Worm (Caenorhabditis elegans) whole organism, L4 larva: ENCODE results near the gene C56C10.6.

Experiments used
- F26F4.8 ChIP-seq: fragments of 200-800 bp; sonication (Bioruptor generic); conservative IDR thresholded peaks from 2 replicates; pipeline ENCODE4 v1.3.6; 2022; ENCODE audit warnings: missing genetic modification characterization, missing compliant biosample characterization
- T26A8.4 ChIP-seq: fragments of 200-800 bp; sonication (Bioruptor generic); IDR thresholded peaks from 2 replicates; pipeline ENCODE4 v1.3.6; 2022; ENCODE audit warnings: missing genetic modification characterization, missing compliant biosample characterization
- Y105C5A.15 ChIP-seq: fragments of 200-800 bp; sonication (Bioruptor generic); IDR thresholded peaks from 2 replicates; pipeline ENCODE4 v1.3.6; 2022; ENCODE audit warnings: missing genetic modification characterization, missing compliant biosample characterization
- Y75B8A.6 ChIP-seq: fragments of 200-800 bp; sonication (Bioruptor generic); IDR thresholded peaks from 2 replicates; pipeline ENCODE4 v1.3.6; 2022; ENCODE audit warnings: missing genetic modification reagents, missing genetic modification characterization, missing compliant biosample characterization
- ama-1 ChIP-seq: fragments of 150-350 bp; optimal IDR thresholded peaks from 2 replicates; lab custom pipeline; 2014; ENCODE audit warnings: inconsistent platforms, mixed read lengths
- ceh-28 ChIP-seq: fragments of 150-350 bp; optimal IDR thresholded peaks from 2 replicates; lab custom pipeline; 2014; ENCODE audit warnings: missing biosample characterization, missing genetic modification reagents, missing genetic modification characterization
- ceh-44 ChIP-seq: fragments of 200-800 bp; sonication (Bioruptor generic); IDR thresholded peaks from 2 replicates; pipeline ENCODE4 v1.3.6; 2022; ENCODE audit warnings: missing genetic modification reagents, missing genetic modification characterization, missing compliant biosample characterization
- ceh-82 ChIP-seq: sonication (generic microtip); optimal IDR thresholded peaks from 2 replicates; lab custom pipeline; 2017; ENCODE audit warnings: missing biosample characterization, missing genetic modification characterization
- ces-1 ChIP-seq: fragments of 150-350 bp; sonication (generic microtip); optimal IDR thresholded peaks from 4 replicates; lab custom pipeline; 2014; ENCODE audit warnings: missing biosample characterization, missing genetic modification reagents, missing genetic modification characterization
- daf-12 ChIP-seq: fragments of 150-350 bp; optimal IDR thresholded peaks from 2 replicates; lab custom pipeline; 2014; ENCODE audit warnings: missing biosample characterization, missing genetic modification reagents, missing genetic modification characterization
- daf-8 ChIP-seq: fragments of 200-800 bp; sonication (Bioruptor generic); IDR thresholded peaks from 2 replicates; pipeline ENCODE4 v1.3.6; 2022; ENCODE audit warnings: missing genetic modification characterization, missing compliant biosample characterization
- dmd-6 ChIP-seq: fragments of 200-800 bp; sonication (Bioruptor generic); IDR thresholded peaks from 2 replicates; pipeline ENCODE4 v1.3.6; 2022; ENCODE audit warnings: missing genetic modification reagents, missing genetic modification characterization, missing compliant biosample characterization
- dmd-9 ChIP-seq: fragments of 200-800 bp; sonication (Bioruptor generic); IDR thresholded peaks from 2 replicates; pipeline ENCODE4 v1.3.6; 2022; ENCODE audit warnings: missing genetic modification reagents, missing genetic modification characterization, missing compliant biosample characterization
- dpl-1 ChIP-seq: fragments of 150-350 bp; optimal IDR thresholded peaks from 2 replicates; lab custom pipeline; 2014; ENCODE audit warnings: missing biosample characterization, missing genetic modification reagents, missing genetic modification characterization
- dve-1 ChIP-seq: sonication (generic microtip); optimal IDR thresholded peaks from 2 replicates; lab custom pipeline; 2017; ENCODE audit warnings: antibody characterized with exemption, mild to moderate bottlenecking, missing genetic modification characterization, missing compliant biosample characterization; ENCODE audit not compliant: insufficient read depth
- egl-43 ChIP-seq: fragments of 200-800 bp; sonication (Bioruptor generic); IDR thresholded peaks from 2 replicates; pipeline ENCODE4 v1.3.6; 2022; ENCODE audit warnings: missing genetic modification reagents, missing genetic modification characterization, missing compliant biosample characterization
- fkh-10 ChIP-seq: fragments of 150-350 bp; optimal IDR thresholded peaks from 2 replicates; lab custom pipeline; 2014; ENCODE audit warnings: missing biosample characterization, missing genetic modification reagents, missing genetic modification characterization
- fos-1 ChIP-seq: fragments of 150-350 bp; optimal IDR thresholded peaks from 2 replicates; lab custom pipeline; 2014; ENCODE audit warnings: missing biosample characterization, missing genetic modification characterization
- gei-8 ChIP-seq: fragments of 200-800 bp; sonication (Bioruptor generic); optimal IDR thresholded peaks from 2 replicates; lab custom pipeline; 2018; ENCODE audit warnings: mild to moderate bottlenecking, missing genetic modification characterization, missing compliant biosample characterization
- hlh-11 ChIP-seq: fragments of 200-800 bp; sonication (Bioruptor generic); optimal IDR thresholded peaks from 2 replicates; lab custom pipeline; 2018; ENCODE audit warnings: mild to moderate bottlenecking, missing genetic modification characterization, missing compliant biosample characterization
- hlh-30 ChIP-seq: sonication (generic microtip); optimal IDR thresholded peaks from 2 replicates; lab custom pipeline; 2017; ENCODE audit warnings: antibody characterized with exemption, mild to moderate bottlenecking, missing genetic modification characterization, missing compliant biosample characterization; ENCODE audit not compliant: insufficient read depth
- hmg-1.1 ChIP-seq: fragments of 200-800 bp; sonication (Bioruptor generic); IDR thresholded peaks from 2 replicates; pipeline ENCODE4 v1.3.6; 2022; ENCODE audit warnings: missing genetic modification reagents, missing genetic modification characterization, missing compliant biosample characterization
- lim-7 ChIP-seq: fragments of 200-800 bp; sonication (Bioruptor generic); IDR thresholded peaks from 2 replicates; pipeline ENCODE4 v1.3.6; 2022; ENCODE audit warnings: missing genetic modification characterization, missing compliant biosample characterization
- lin-1 ChIP-seq: fragments of 200-800 bp; sonication (Bioruptor generic); IDR thresholded peaks from 2 replicates; pipeline ENCODE4 v1.3.6; 2022; ENCODE audit warnings: missing genetic modification reagents, missing genetic modification characterization, missing compliant biosample characterization
- lin-13 ChIP-seq: fragments of 150-350 bp; optimal IDR thresholded peaks from 2 replicates; lab custom pipeline; 2014; ENCODE audit warnings: missing biosample characterization, missing genetic modification reagents, missing genetic modification characterization
- lin-15B ChIP-seq: fragments of 150-350 bp; sonication (generic microtip); optimal IDR thresholded peaks from 3 replicates; lab custom pipeline; 2014; ENCODE audit warnings: missing biosample characterization, missing genetic modification characterization
- lin-29 ChIP-seq: fragments of 200-800 bp; sonication (Bioruptor generic); IDR thresholded peaks from 2 replicates; pipeline ENCODE4 v1.3.6; 2022; ENCODE audit warnings: missing genetic modification reagents, missing genetic modification characterization, missing compliant biosample characterization
- lin-38 ChIP-seq: fragments of 200-800 bp; sonication (Bioruptor generic); IDR thresholded peaks from 2 replicates; pipeline ENCODE4 v1.3.6; 2022; ENCODE audit warnings: missing genetic modification reagents, missing genetic modification characterization, missing compliant biosample characterization
- lin-39 ChIP-seq: fragments of 150-350 bp; optimal IDR thresholded peaks from 2 replicates; lab custom pipeline; 2014; ENCODE audit warnings: missing biosample characterization, missing genetic modification reagents, missing genetic modification characterization
- madf-9 ChIP-seq: fragments of 200-800 bp; sonication (Bioruptor generic); conservative IDR thresholded peaks from 2 replicates; pipeline ENCODE4 v1.3.6; 2022; ENCODE audit warnings: missing genetic modification reagents, missing genetic modification characterization, missing compliant biosample characterization
- mdt-29 ChIP-seq: fragments of 200-800 bp; sonication (Bioruptor generic); IDR thresholded peaks from 2 replicates; pipeline ENCODE4 v1.3.6; 2022; ENCODE audit warnings: missing genetic modification reagents, missing genetic modification characterization, missing compliant biosample characterization
- mep-1 ChIP-seq: fragments of 150-350 bp; sonication (generic microtip); optimal IDR thresholded peaks from 3 replicates; lab custom pipeline; 2014; ENCODE audit warnings: missing biosample characterization, missing genetic modification characterization
- nhr-11 ChIP-seq: fragments of 150-350 bp; optimal IDR thresholded peaks from 2 replicates; lab custom pipeline; 2014; ENCODE audit warnings: missing biosample characterization, missing genetic modification characterization
- nhr-42 ChIP-seq: fragments of 200-800 bp; sonication (Bioruptor generic); IDR thresholded peaks from 2 replicates; pipeline ENCODE4 v1.3.6; 2022; ENCODE audit warnings: missing genetic modification characterization, missing compliant biosample characterization
- nhr-77 ChIP-seq: fragments of 150-350 bp; optimal IDR thresholded peaks from 2 replicates; lab custom pipeline; 2014; ENCODE audit warnings: missing biosample characterization, missing genetic modification characterization
- pha-4 ChIP-seq, 2 experiments: fragments of 150-350 bp in 1 of 2; fragments of 200-800 bp in 1 of 2; sonication (Bioruptor generic) in 1 of 2; IDR thresholded peaks in 1 of 2; optimal IDR thresholded peaks in 1 of 2; 2 replicates each; pipeline versions ENCODE4 v1.3.6 to Lab custom; 2014 to 2022; ENCODE audit warnings: missing genetic modification characterization in 2 of 2, missing genetic modification reagents in 2 of 2, missing biosample characterization in 1 of 2, missing compliant biosample characterization in 1 of 2
- php-3 ChIP-seq: fragments of 200-800 bp; sonication (Bioruptor generic); IDR thresholded peaks from 2 replicates; pipeline ENCODE4 v1.3.6; 2022; ENCODE audit warnings: missing genetic modification reagents, missing genetic modification characterization, missing compliant biosample characterization
- rbr-2 ChIP-seq: sonication (generic microtip); optimal IDR thresholded peaks from 2 replicates; lab custom pipeline; 2016; ENCODE audit warnings: missing genotype, missing genetic modification characterization, missing compliant biosample characterization
- saeg-2 ChIP-seq: fragments of 200-800 bp; sonication (Bioruptor generic); IDR thresholded peaks from 2 replicates; pipeline ENCODE4 v1.3.6; 2022; ENCODE audit warnings: missing genetic modification reagents, missing genetic modification characterization, missing compliant biosample characterization
- set-16 ChIP-seq: fragments of 200-800 bp; sonication (Bioruptor generic); IDR thresholded peaks from 2 replicates; pipeline ENCODE4 v1.3.6; 2022; ENCODE audit warnings: missing genetic modification reagents, missing genetic modification characterization, missing compliant biosample characterization
- skn-1 ChIP-seq: fragments of 150-350 bp; optimal IDR thresholded peaks from 2 replicates; lab custom pipeline; 2014; ENCODE audit warnings: missing biosample characterization, missing genetic modification characterization
- snpc-1.2 ChIP-seq: fragments of 200-800 bp; sonication (Bioruptor generic); IDR thresholded peaks from 2 replicates; pipeline ENCODE4 v1.3.6; 2022; ENCODE audit warnings: missing genetic modification reagents, missing genetic modification characterization, missing compliant biosample characterization
- spr-1 ChIP-seq: sonication (generic microtip); optimal IDR thresholded peaks from 2 replicates; lab custom pipeline; 2016; ENCODE audit warnings: mild to moderate bottlenecking, missing genetic modification characterization, missing compliant biosample characterization
- tra-1 ChIP-seq: fragments of 200-800 bp; sonication (Bioruptor generic); IDR thresholded peaks from 2 replicates; pipeline ENCODE4 v1.3.6; 2022; ENCODE audit warnings: missing genetic modification reagents, missing genetic modification characterization, missing compliant biosample characterization
- unc-130 ChIP-seq: sonication (generic microtip); optimal IDR thresholded peaks from 2 replicates; lab custom pipeline; 2016; ENCODE audit warnings: missing genetic modification reagents, missing genetic modification characterization, missing compliant biosample characterization
- unc-39 ChIP-seq: sonication (generic microtip); optimal IDR thresholded peaks from 2 replicates; lab custom pipeline; 2017; ENCODE audit warnings: missing biosample characterization, missing genetic modification characterization
- vab-7 ChIP-seq: fragments of 200-800 bp; sonication (Bioruptor generic); IDR thresholded peaks from 2 replicates; pipeline ENCODE4 v1.3.6; 2022; ENCODE audit warnings: missing genetic modification reagents, missing genetic modification characterization, missing compliant biosample characterization
- zag-1 ChIP-seq: fragments of 150-350 bp; optimal IDR thresholded peaks from 2 replicates; lab custom pipeline; 2014; ENCODE audit warnings: missing biosample characterization, missing genetic modification characterization
- zfp-3 ChIP-seq: fragments of 200-800 bp; sonication (Bioruptor generic); conservative IDR thresholded peaks from 2 replicates; pipeline ENCODE4 v1.3.6; 2022; ENCODE audit warnings: missing genetic modification reagents, missing genetic modification characterization, missing compliant biosample characterization
- ztf-7 ChIP-seq: fragments of 150-350 bp; optimal IDR thresholded peaks from 2 replicates; lab custom pipeline; 2014; ENCODE audit warnings: missing biosample characterization, missing genetic modification characterization

Gene C56C10.6

ce11 chrII:6544842-6545410 is 36.2 kb downstream of the C56C10.6 start, which contains the start of gene lron-15:
Gene lron-15 (minus strand): TSS chrII:6544892.
- no peak for TF ChIP-seq Y75B8A.6 (GFP tag; lab: Robert Waterston, UW)
- TF ChIP-seq skn-1 = no peak
- TF ChIP-seq F26F4.8 = no peak
- no peak for TF ChIP-seq T26A8.4 (GFP tag; lab: Robert Waterston, UW)
- TF ChIP-seq dve-1 (tag; lab: Kevin White, UChicago) = no peak
- TF ChIP-seq set-16 (GFP tag; lab: Robert Waterston, UW) = no peak
- TF ChIP-seq hlh-30 (tag; lab: Kevin White, UChicago) = no peak
- no peak for TF ChIP-seq saeg-2 (GFP tag; lab: Robert Waterston, UW)
- TF ChIP-seq fos-1 (tag; lab: Kevin White, UChicago) = no peak
- no peak for TF ChIP-seq nhr-42 (GFP tag; lab: Robert Waterston, UW)
- TF ChIP-seq daf-8 (GFP tag; lab: Robert Waterston, UW) = no peak
- no peak for TF ChIP-seq unc-130 (GFP tag; lab: Kevin White, UChicago)
- no peak for TF ChIP-seq unc-39
- no peak for TF ChIP-seq ces-1
- TF ChIP-seq daf-12 (tag; lab: Kevin White, UChicago) = no peak
- no peak for TF ChIP-seq dpl-1 (GFP tag; lab: Kevin White, UChicago)
- no peak for TF ChIP-seq vab-7

DNA sequence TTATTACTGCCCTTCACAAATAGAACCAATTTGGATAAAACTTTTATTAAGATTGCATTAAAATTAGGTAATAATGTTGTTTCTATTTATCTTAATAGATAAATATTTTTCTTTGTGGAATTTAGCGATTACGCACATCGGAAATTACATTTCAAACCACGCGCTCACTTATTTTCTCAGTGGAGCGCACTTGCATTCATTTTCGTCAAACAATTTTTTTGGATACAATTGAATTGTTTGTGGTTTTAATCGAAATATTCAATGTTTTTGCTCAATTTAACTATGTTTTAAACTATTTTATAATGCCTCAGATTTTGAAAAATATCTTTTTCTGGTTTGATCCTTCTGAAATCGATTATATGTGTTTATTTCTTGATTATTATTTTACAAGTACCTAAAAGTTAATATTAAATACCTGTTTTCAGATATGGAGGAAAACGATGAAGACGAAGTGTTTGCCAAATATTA is 45.1 kb downstream of the C56C10.6 start, which contains the start of gene utp-20:
Gene utp-20 (plus strand): TSS at position 418 of the 468 bp plus-strand sequence.
- TF ChIP-seq hmg-1.1 (GFP tag; lab: Robert Waterston, UW) (no peak), lin-38 (GFP tag; lab: Robert Waterston, UW) (peak; percentile 95), php-3 (no peak), snpc-1.2 (GFP tag; lab: Robert Waterston, UW) (no peak), lin-29 (GFP tag; lab: Robert Waterston, UW) (no peak), madf-9 (GFP tag; lab: Robert Waterston, UW) (no peak), nhr-11 (peak; percentile 7), unc-130 (GFP tag; lab: Kevin White, UChicago) (no peak), dmd-9 (GFP tag; lab: Robert Waterston, UW) (no peak), pha-4 (GFP tag; IDR thresholded peaks at IDR 0.05; lab: Robert Waterston, UW) (no peak), pha-4 (tag; optimal IDR thresholded peaks at IDR 0.05; lab: Kevin White, UChicago) (peak; percentile 16), egl-43 (no peak), lin-39 (no peak), mdt-29 (GFP tag; lab: Robert Waterston, UW) (no peak), tra-1 (no peak), zfp-3 (GFP tag; lab: Robert Waterston, UW) (no peak), fkh-10 (GFP tag; lab: Kevin White, UChicago) (no peak), Y105C5A.15 (no peak), mep-1 (tag; lab: Kevin White, UChicago) (no peak), ces-1 (peak; percentile 62), ama-1 (no peak), spr-1 (tag; lab: Kevin White, UChicago) (no peak), ztf-7 (tag; lab: Kevin White, UChicago) (no peak), ceh-44 (no peak), gei-8 (GFP tag; lab: Kevin White, UChicago) (no peak), lim-7 (GFP tag; lab: Robert Waterston, UW) (no peak), ceh-82 (tag; lab: Kevin White, UChicago) (no peak), ceh-28 (tag; lab: Kevin White, UChicago) (no peak), zag-1 (no peak), lin-13 (GFP tag; lab: Kevin White, UChicago) (no peak), lin-15B (tag; lab: Kevin White, UChicago) (no peak), hlh-11 (tag; lab: Kevin White, UChicago) (no peak), unc-39 (no peak), rbr-2 (tag; lab: Kevin White, UChicago) (peak; percentile 42), lin-1 (GFP tag; lab: Robert Waterston, UW) (no peak), dmd-6 (GFP tag; lab: Robert Waterston, UW) (no peak), daf-12 (tag; lab: Kevin White, UChicago) (no peak), nhr-77 (tag; lab: Kevin White, UChicago) (no peak)
